Worm (Caenorhabditis elegans): ENCODE results near the gene F45H10.2.
A peak's percentile ranks its signal among the peaks of the same experiment; 100 is the strongest.

The F45H10.2 gene

DNA sequence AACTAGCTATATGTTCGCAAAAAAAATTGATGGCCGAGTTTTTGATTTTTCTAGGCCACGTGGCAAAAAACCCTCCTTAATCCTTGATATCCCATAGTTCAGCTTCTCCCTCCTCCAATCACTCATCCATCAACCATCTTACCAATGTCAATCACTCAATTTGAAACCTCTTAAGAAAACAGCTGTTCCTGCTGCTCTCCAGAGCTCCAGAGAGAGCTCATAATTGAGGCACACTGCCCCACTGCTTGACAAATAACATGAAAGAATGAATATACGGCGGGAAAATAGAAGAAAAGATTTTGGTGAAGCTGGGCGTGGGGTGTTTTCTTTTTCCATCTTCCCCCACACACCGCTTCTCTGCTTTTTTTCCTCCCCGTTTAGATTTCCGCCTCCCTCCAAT, 7.7 kb upstream of the F45H10.2 start:
- peak; percentile 66 for TF ChIP-seq rnt-1 (tag; optimal IDR thresholded peaks at IDR 0.05)
- no peak for TF ChIP-seq hlh-17 (GFP tag; optimal IDR thresholded peaks at IDR 0.05; ENCODE audit: borderline replicate concordance)
- peak; percentile 43 for TF ChIP-seq lin-14 (GFP tag; optimal IDR thresholded peaks at IDR 0.05)
- no peak for TF ChIP-seq hlh-4 (tag; optimal IDR thresholded peaks at IDR 0.05)
- no peak for TF ChIP-seq unc-86 (tag; optimal IDR thresholded peaks at IDR 0.05)
- no peak for TF ChIP-seq lir-3 (tag; optimal IDR thresholded peaks at IDR 0.05; ENCODE audit: poor library complexity)
- TF ChIP-seq sox-4 (tag; optimal IDR thresholded peaks at IDR 0.05), result no peak
- TF ChIP-seq nhr-19 (GFP tag; conservative IDR thresholded peaks at IDR 0.05), result 0 out of 2 replicates have a peak, but pooled peaks have one; percentile 4

DNA sequence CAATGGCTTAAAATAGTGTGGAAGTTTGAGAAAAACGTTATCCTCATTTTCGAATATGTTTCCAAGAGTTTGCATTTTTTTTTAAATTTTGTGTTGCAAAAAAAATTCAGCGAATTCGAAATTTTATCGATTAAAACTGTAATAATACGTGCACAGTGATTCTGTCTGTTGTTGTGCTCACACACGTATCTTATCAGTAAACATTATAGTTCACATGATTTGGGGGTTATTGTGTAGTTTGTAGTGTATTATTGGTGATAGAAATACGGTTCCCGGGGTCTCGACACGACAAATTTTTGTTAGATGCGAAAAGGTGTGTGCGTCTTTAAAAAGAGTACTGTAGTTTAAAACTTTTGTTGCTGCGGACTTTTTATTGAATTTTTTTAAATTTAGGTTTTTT, 2.9 kb upstream of the F45H10.2 start, which contains the start of gene drr-1:
TSS of gene drr-1 (minus strand) at position 183 of the 400 bp plus-strand sequence.
- TF ChIP-seq fkh-10 (GFP tag; optimal IDR thresholded peaks at IDR 0.05) (no peak), unc-98 (GFP tag; IDR thresholded peaks at IDR 0.05) (no peak), lin-39 (tag; optimal IDR thresholded peaks at IDR 0.05) (no peak), elt-2 (tag; optimal IDR thresholded peaks at IDR 0.05) (peak; percentile 51), lin-35 (GFP tag; optimal IDR thresholded peaks at IDR 0.05) (peak in 1 of 2 experiments; percentile 4)

DNA sequence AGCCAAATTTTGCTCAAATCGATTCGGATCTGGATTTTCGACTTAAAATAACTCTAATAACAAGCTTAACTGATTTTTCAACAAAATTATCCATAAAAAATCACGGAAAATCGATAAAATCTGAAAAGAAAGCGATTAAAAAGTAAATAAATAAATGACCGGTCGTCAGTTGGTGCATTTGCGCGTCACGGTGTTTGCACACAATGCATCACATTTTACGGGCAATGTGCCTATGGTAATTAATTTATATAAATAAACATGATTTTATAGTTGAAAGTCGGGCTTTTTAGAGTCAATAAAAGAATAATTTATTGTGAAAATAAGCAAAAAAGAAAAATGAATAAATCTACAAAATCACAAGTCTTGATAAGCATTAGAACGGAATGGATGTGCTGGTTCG, 1.9 kb upstream of the F45H10.2 start:
- no peak for TF ChIP-seq elt-3 (tag; optimal IDR thresholded peaks at IDR 0.05)
- TF ChIP-seq mab-9 (GFP tag; IDR thresholded peaks at IDR 0.05), result no peak
- TF ChIP-seq swsn-7 (tag; optimal IDR thresholded peaks at IDR 0.05), result peak; percentile 50
- no peak for TF ChIP-seq ztf-11 (tag; optimal IDR thresholded peaks at IDR 0.05)
- TF ChIP-seq hlh-17 (GFP tag; optimal IDR thresholded peaks at IDR 0.05; ENCODE audit: borderline replicate concordance), result no peak
- peak; percentile 39 for TF ChIP-seq nhr-90 (tag; optimal IDR thresholded peaks at IDR 0.05; ENCODE audit: poor library complexity)
- TF ChIP-seq hlh-4 (tag; optimal IDR thresholded peaks at IDR 0.05), result no peak
- peak; percentile 17 for TF ChIP-seq egl-13 (tag; optimal IDR thresholded peaks at IDR 0.05)
- peak; percentile 7 for TF ChIP-seq sox-4 (tag; optimal IDR thresholded peaks at IDR 0.05)
- peak; percentile 25 for TF ChIP-seq rnt-1 (tag; optimal IDR thresholded peaks at IDR 0.05)
- peak; percentile 60 for TF ChIP-seq nhr-47 (tag; optimal IDR thresholded peaks at IDR 0.05)
- no peak for TF ChIP-seq nhr-84 (tag; optimal IDR thresholded peaks at IDR 0.05)
- no peak for TF ChIP-seq unc-62 (GFP tag; optimal IDR thresholded peaks at IDR 0.05)
- TF ChIP-seq nhr-237 (tag; optimal IDR thresholded peaks at IDR 0.05), result no peak
- no peak for TF ChIP-seq sup-37 (GFP tag; optimal IDR thresholded peaks at IDR 0.05)
- no peak for TF ChIP-seq fkh-4 (tag; optimal IDR thresholded peaks at IDR 0.05; ENCODE audit: borderline replicate concordance)
- no peak; the same call in 1 of the 2 replicates for TF ChIP-seq isw-1 (GFP tag; IDR thresholded peaks at IDR 0.05)
- TF ChIP-seq ceh-82 (tag; optimal IDR thresholded peaks at IDR 0.05), result peak in 1 of 3 experiments; percentile 18
- no peak for TF ChIP-seq Y116A8C.19 (tag; optimal IDR thresholded peaks at IDR 0.05; ENCODE audit: borderline replicate concordance)
- peak; percentile 25 to 54 for TF ChIP-seq efl-1 (optimal IDR thresholded peaks at IDR 0.05)
- peak; percentile 62 to 93 for TF ChIP-seq efl-1 (GFP tag; optimal IDR thresholded peaks at IDR 0.05 in 1 of 2)
- no peak for TF ChIP-seq sptf-1 (tag; optimal IDR thresholded peaks at IDR 0.05)
- TF ChIP-seq egl-27 (tag; optimal IDR thresholded peaks at IDR 0.05), result no peak
- no peak for TF ChIP-seq ceh-88 (GFP tag; IDR thresholded peaks at IDR 0.05)
- peak; percentile 13 to 42 for TF ChIP-seq lin-35 (GFP tag; optimal IDR thresholded peaks at IDR 0.05)
- TF ChIP-seq nhr-71 (tag; optimal IDR thresholded peaks at IDR 0.05), result peak; percentile 59
- TF ChIP-seq fkh-10 (GFP tag; optimal IDR thresholded peaks at IDR 0.05), result no peak
- TF ChIP-seq unc-30 (tag; optimal IDR thresholded peaks at IDR 0.05), result no peak
- no peak for TF ChIP-seq unc-98 (GFP tag; IDR thresholded peaks at IDR 0.05)
- TF ChIP-seq efl-3 (GFP tag; optimal IDR thresholded peaks at IDR 0.05), result no peak
- TF ChIP-seq dsc-1 (tag; optimal IDR thresholded peaks at IDR 0.05), result peak; percentile 58
- no peak for TF ChIP-seq grh-1 (GFP tag; IDR thresholded peaks at IDR 0.05)
- TF ChIP-seq lir-3 (tag; optimal IDR thresholded peaks at IDR 0.05; ENCODE audit: poor library complexity), result no peak
- TF ChIP-seq snu-23 (GFP tag; optimal IDR thresholded peaks at IDR 0.05), result peak; percentile 61
- no peak for TF ChIP-seq C34B4.2 (tag; optimal IDR thresholded peaks at IDR 0.05)
- no peak for TF ChIP-seq blmp-1 (tag; optimal IDR thresholded peaks at IDR 0.05)
- peak; percentile 26 for TF ChIP-seq nhr-20 (tag; optimal IDR thresholded peaks at IDR 0.05)
- TF ChIP-seq fkh-8 (tag; optimal IDR thresholded peaks at IDR 0.05), result no peak
- TF ChIP-seq ets-5 (GFP tag; IDR thresholded peaks at IDR 0.05), result no peak
- TF ChIP-seq fos-1 (tag; optimal IDR thresholded peaks at IDR 0.05), result no peak
- no peak for TF ChIP-seq elt-2 (tag; optimal IDR thresholded peaks at IDR 0.05)
- no peak for TF ChIP-seq mef-2 (tag; optimal IDR thresholded peaks at IDR 0.05)
- no peak for TF ChIP-seq tlp-1 (tag; optimal IDR thresholded peaks at IDR 0.05)

Measured in whole organism, L1 larva.